Worm (Caenorhabditis elegans) whole organism, midembryonic: ENCODE measurements around the gene gpa-6.

ENCODE experiments used
- T22C8.4 ChIP-seq: fragments of 200-800 bp; sonication (Bioruptor generic); IDR thresholded peaks from 2 replicates; pipeline ENCODE4 v1.3.6; 2022; ENCODE audit warnings: missing genetic modification characterization, missing compliant biosample characterization
- cog-1 ChIP-seq: sonication (generic microtip); optimal IDR thresholded peaks from 2 replicates; lab custom pipeline; 2016; ENCODE audit warnings: missing genetic modification characterization, missing compliant biosample characterization
- flt-1 ChIP-seq: fragments of 200-800 bp; sonication (Bioruptor generic); IDR thresholded peaks from 2 replicates; pipeline ENCODE4 v1.3.6; 2022; ENCODE audit warnings: missing genetic modification characterization, missing compliant biosample characterization
- klf-2 ChIP-seq: fragments of 200-800 bp; sonication (Bioruptor generic); conservative IDR thresholded peaks from 2 replicates; pipeline ENCODE4 v1.3.6; 2022; ENCODE audit warnings: missing genetic modification reagents, missing genetic modification characterization, missing compliant biosample characterization
- med-1 ChIP-seq: sonication (generic microtip); optimal IDR thresholded peaks from 2 replicates; lab custom pipeline; 2017; ENCODE audit warnings: missing genetic modification characterization, mild to moderate bottlenecking, missing compliant biosample characterization, antibody characterized with exemption, missing genetic modification reagents; ENCODE audit not compliant: insufficient read depth
- ref-1 ChIP-seq: fragments of 200-800 bp; sonication (Bioruptor generic); conservative IDR thresholded peaks from 2 replicates; pipeline ENCODE4 v1.3.6; 2022; ENCODE audit warnings: missing genetic modification reagents, missing genetic modification characterization, missing compliant biosample characterization
- tab-1 ChIP-seq: fragments of 200-800 bp; sonication (Bioruptor generic); IDR thresholded peaks from 2 replicates; pipeline ENCODE4 v1.3.6; 2022; ENCODE audit warnings: missing genetic modification characterization, missing compliant biosample characterization
- ztf-23 ChIP-seq: fragments of 200-800 bp; sonication (Bioruptor generic); IDR thresholded peaks from 2 replicates; pipeline ENCODE4 v1.3.6; 2022; ENCODE audit warnings: missing genetic modification reagents, missing genetic modification characterization, missing compliant biosample characterization
- ztf-29 ChIP-seq: fragments of 200-800 bp; sonication (Bioruptor generic); IDR thresholded peaks from 2 replicates; pipeline ENCODE4 v1.3.6; 2022; ENCODE audit warnings: missing genetic modification reagents, missing genetic modification characterization, missing compliant biosample characterization

The gpa-6 gene

DNA sequence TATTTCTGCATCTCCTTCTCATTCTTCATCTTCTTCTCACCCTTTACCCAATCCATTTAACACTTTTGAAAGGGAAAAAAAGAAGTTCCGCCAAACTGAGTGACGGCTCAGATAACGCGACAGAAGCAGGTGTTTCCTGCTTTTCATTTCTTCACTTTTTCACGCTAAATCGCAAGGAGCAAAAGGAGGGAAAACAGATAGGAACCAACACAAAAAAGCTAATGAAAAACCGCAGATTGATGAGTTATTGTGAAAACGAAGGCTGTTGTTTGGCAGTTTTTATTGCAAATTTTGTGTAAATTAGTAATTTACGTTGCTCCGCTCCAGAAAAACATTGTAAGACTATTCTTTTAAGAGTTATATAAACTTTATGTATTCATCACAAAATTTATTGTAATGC lies 9.3 kb downstream of the gpa-6 start:
- no peak for TF ChIP-seq T22C8.4 (GFP tag; lab: Robert Waterston, UW)

DNA sequence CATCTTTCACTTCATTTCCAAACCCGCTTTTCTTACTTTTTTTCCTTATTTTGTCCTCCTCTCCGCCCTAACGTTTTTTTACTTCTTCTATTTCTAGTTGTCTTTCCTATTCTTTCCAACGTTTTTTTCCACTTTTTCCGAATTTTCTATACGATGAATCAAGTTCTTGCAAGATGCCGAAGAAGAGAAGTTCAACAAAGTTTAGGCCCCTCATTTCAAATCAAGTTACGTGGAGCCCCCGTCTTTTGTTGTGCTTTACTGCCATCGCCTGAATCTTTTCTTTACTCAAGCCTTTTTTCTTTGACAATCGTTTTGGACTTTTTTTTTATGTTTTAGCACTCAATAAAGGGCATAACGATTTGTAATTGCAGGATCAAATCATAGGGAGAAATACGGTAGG lies 10.4 kb downstream of the gpa-6 start, which contains the start of gene unc-9:
Gene unc-9, plus strand, starts transcription at position 370 of the 400 bp plus-strand sequence.
- TF ChIP-seq ztf-29 (GFP tag; lab: Robert Waterston, UW) (no peak), cog-1 (tag; lab: Kevin White, UChicago) (no peak), ref-1 (GFP tag; lab: Robert Waterston, UW) (no peak), T22C8.4 (GFP tag; lab: Robert Waterston, UW) (no peak)

DNA sequence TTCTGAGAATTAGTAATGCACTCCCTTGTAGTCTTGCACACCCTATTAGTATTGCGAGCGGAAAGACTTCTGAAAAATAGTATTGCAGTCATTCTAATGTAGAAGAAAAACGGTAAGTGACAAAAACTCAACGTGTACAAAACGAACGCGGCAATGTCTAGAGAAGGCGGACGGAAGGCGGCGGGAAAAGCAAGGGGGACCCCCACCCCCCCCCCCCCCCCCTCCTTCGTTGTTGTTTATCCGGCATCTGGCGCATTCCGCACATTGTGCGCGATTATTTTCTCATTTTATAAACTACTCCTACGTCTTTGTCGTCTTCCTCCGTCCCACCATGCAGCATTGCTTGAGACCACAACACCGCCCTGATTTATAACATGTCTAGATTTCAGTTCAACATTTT lies 11.3 kb downstream of the gpa-6 start:
- no peak for TF ChIP-seq tab-1 (GFP tag; lab: Robert Waterston, UW)
- no peak for TF ChIP-seq cog-1 (tag; lab: Kevin White, UChicago)
- TF ChIP-seq med-1, result no peak
- no peak for TF ChIP-seq T22C8.4 (GFP tag; lab: Robert Waterston, UW)
- TF ChIP-seq ztf-29 (GFP tag; lab: Robert Waterston, UW), result no peak
- no peak for TF ChIP-seq ztf-23 (GFP tag; lab: Robert Waterston, UW)
- TF ChIP-seq flt-1 (GFP tag; lab: Robert Waterston, UW), result no peak

- no peak for TF ChIP-seq ztf-29 (GFP tag; lab: Robert Waterston, UW)
- TF ChIP-seq ref-1 (GFP tag; lab: Robert Waterston, UW), result no peak
- no peak for TF ChIP-seq med-1
- TF ChIP-seq T22C8.4 (GFP tag; lab: Robert Waterston, UW), result no peak
- no peak for TF ChIP-seq flt-1 (GFP tag; lab: Robert Waterston, UW)
- TF ChIP-seq cog-1 (tag; lab: Kevin White, UChicago), result no peak
- no peak for TF ChIP-seq klf-2
Observed at ce11 chrX:13206011-13206410, 15.0 kb downstream of the gpa-6 start.

DNA sequence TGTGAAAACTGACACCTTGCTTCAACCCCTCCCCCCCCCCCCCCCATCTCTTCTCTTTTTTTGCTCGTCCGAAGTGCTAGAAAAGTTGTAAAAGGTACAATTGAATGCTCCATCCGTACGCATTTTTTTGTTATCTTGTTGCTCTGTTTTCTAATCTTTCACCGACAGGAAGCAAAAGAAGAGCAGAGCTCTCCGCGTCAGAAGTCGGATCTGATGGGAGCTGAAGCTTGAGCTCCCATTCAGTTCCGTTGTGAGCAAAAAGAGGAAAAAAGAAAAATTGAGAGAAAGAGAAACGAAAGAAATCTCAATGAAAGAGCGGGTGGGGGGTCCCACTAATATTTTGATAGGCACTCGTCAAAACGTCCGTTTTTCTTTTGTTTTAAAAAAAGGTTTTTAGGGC lies 15.9 kb downstream of the gpa-6 start:
- no peak for TF ChIP-seq ref-1 (GFP tag; lab: Robert Waterston, UW)

ce11 chrX:13209026-13209425 lies 18.0 kb downstream of the gpa-6 start:
- TF ChIP-seq ref-1 (GFP tag; lab: Robert Waterston, UW) (no peak), med-1 (no peak), T22C8.4 (GFP tag; lab: Robert Waterston, UW) (no peak), flt-1 (GFP tag; lab: Robert Waterston, UW) (no peak), ztf-23 (GFP tag; lab: Robert Waterston, UW) (no peak), klf-2 (no peak), tab-1 (GFP tag; lab: Robert Waterston, UW) (no peak)

- TF ChIP-seq ztf-29 (GFP tag; lab: Robert Waterston, UW) (no peak), flt-1 (GFP tag; lab: Robert Waterston, UW) (no peak)
Observed at ce11 chrX:13210478-13210877, 19.5 kb downstream of the gpa-6 start.

- TF ChIP-seq cog-1 (tag; lab: Kevin White, UChicago), result no peak
- no peak for TF ChIP-seq ztf-29 (GFP tag; lab: Robert Waterston, UW)
- no peak for TF ChIP-seq med-1
- TF ChIP-seq flt-1 (GFP tag; lab: Robert Waterston, UW), result no peak
- no peak for TF ChIP-seq klf-2
- no peak for TF ChIP-seq T22C8.4 (GFP tag; lab: Robert Waterston, UW)
- TF ChIP-seq tab-1 (GFP tag; lab: Robert Waterston, UW), result no peak
- no peak for TF ChIP-seq ztf-23 (GFP tag; lab: Robert Waterston, UW)
- no peak for TF ChIP-seq ref-1 (GFP tag; lab: Robert Waterston, UW)
Observed at ce11 chrX:13212528-13212927, 21.5 kb downstream of the gpa-6 start.

DNA sequence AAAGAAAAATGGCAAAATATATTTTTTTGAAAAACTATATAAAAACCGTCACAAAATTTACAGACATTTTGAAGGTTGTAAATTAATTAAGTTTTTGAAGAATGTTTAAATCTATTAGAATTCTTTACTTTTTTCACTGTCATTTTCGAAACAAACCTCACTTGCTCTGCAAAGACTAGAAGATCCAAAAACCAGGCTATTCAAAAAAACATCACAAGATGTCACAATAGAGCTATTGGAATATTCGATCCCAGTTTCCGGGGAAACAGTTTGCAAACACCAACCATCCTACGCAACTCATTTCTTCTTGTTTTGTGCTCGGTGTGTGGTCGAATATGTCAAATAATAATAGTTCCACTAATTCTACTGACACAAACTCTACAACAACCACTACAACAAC lies 25.8 kb downstream of the gpa-6 start, which contains the start of gene R12H7.4:
Gene R12H7.4, plus strand, starts transcription at position 301 of the 400 bp plus-strand sequence.
- TF ChIP-seq cog-1 (tag; lab: Kevin White, UChicago) (no peak), med-1 (no peak), ztf-29 (GFP tag; lab: Robert Waterston, UW) (no peak), klf-2 (no peak), ztf-23 (GFP tag; lab: Robert Waterston, UW) (no peak), T22C8.4 (GFP tag; lab: Robert Waterston, UW) (no peak)

ce11 chrX:13217940-13218339 lies 26.9 kb downstream of the gpa-6 start:
- TF ChIP-seq ref-1 (GFP tag; lab: Robert Waterston, UW) (no peak), med-1 (no peak), klf-2 (no peak), ztf-29 (GFP tag; lab: Robert Waterston, UW) (no peak)

DNA sequence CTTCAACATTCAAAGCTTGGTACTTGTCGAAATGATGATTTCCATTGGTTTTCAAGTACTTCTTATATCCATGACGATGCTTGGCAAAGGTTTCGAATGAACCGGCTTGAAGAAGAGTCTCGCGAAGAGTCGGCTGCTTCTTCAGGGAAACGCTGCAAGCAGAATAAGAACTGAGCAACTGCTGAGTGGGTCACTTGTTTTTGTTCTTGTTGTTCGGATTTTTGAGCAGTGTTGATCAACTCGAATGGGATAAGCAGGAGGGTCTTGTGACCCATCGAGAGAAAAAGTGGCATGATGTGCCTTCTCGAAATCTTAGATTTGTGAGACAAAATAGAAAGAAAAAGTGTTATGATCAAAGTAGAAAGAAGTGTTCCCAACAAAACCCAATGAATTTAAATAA lies 29.6 kb downstream of the gpa-6 start:
- no peak for TF ChIP-seq klf-2

DNA sequence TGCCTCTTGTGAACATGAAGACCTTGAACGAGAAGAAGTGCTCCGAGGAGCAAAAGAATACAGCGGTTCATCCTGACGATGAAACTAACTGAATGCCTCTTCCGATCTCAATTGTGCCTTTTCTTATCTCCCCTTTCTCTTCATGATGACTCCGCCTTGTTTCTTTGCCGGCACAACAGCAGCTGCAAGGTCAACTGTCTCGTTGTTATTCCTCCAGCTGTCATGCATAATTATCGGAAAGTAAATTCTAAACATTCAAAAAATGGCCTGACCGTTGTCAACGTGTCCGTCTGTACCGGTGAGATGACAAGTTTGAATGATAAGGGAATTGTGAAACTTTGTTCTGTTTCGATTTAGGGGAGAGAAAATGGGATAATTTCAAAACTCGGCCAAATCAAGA lies 30.3 kb downstream of the gpa-6 start, which contains the start of gene asp-4:
Gene asp-4, minus strand, starts transcription at position 106 of the 400 bp plus-strand sequence.
- TF ChIP-seq med-1 (no peak), ztf-29 (GFP tag; lab: Robert Waterston, UW) (no peak), klf-2 (no peak), T22C8.4 (GFP tag; lab: Robert Waterston, UW) (no peak), flt-1 (GFP tag; lab: Robert Waterston, UW) (no peak)
